Fruit fly (Drosophila melanogaster): ENCODE data around the gene Pi4KIIIalpha.

The Pi4KIIIalpha gene

dm6 chrX:2608470-2609157 lies 16.0 kb upstream of the Pi4KIIIalpha start, which contains the start of gene Smyd3 (continued):
- peak; percentile 50 for TF ChIP-seq ewg (GFP tag; optimal IDR thresholded peaks at IDR 0.05)
- no peak for TF ChIP-seq gt (GFP tag; IDR thresholded peaks at IDR 0.05)
- TF ChIP-seq tup (GFP tag; optimal IDR thresholded peaks at IDR 0.05) = peak; percentile 53
- no peak for TF ChIP-seq Sry-β (GFP tag; optimal IDR thresholded peaks at IDR 0.05)
- no peak for TF ChIP-seq fd64A (GFP tag; optimal IDR thresholded peaks at IDR 0.05)
- peak; percentile 28 for TF ChIP-seq twi (tag; optimal IDR thresholded peaks at IDR 0.05)
- TF ChIP-seq CG15479 (GFP tag; optimal IDR thresholded peaks at IDR 0.05) = no peak
- peak; percentile 72 for TF ChIP-seq Hr3 (GFP tag; optimal IDR thresholded peaks at IDR 0.05)
- peak; percentile 67 for TF ChIP-seq CG18619 (GFP tag; optimal IDR thresholded peaks at IDR 0.05)
- TF ChIP-seq C15 (GFP tag; IDR thresholded peaks at IDR 0.05) = peak; percentile 64; the same call in 1 of the 3 replicates
- TF ChIP-seq mirr (GFP tag; optimal IDR thresholded peaks at IDR 0.05) = peak; percentile 33
- peak; percentile 44; the same call in 1 of the 3 replicates for TF ChIP-seq CG11560 (tag; IDR thresholded peaks at IDR 0.05)
- peak; percentile 53 for TF ChIP-seq CG12071 (GFP tag; optimal IDR thresholded peaks at IDR 0.05)
- no peak for TF ChIP-seq eve (GFP tag; optimal IDR thresholded peaks at IDR 0.05)
- TF ChIP-seq knrl (GFP tag; IDR thresholded peaks at IDR 0.05; ENCODE audit: partially characterized antibody) = no peak
- no peak for TF ChIP-seq HmgD (GFP tag; optimal IDR thresholded peaks at IDR 0.05)
- no peak; the same call in 2 of the 3 replicates for TF ChIP-seq croc (GFP tag; conservative IDR thresholded peaks at IDR 0.05)
- peak; percentile 92 for TF ChIP-seq lilli (GFP tag; optimal IDR thresholded peaks at IDR 0.05)
- TF ChIP-seq Taf1 (GFP tag; IDR thresholded peaks at IDR 0.05) = no peak
- peak; percentile 69 for TF ChIP-seq danr (GFP tag; IDR thresholded peaks at IDR 0.05)
- TF ChIP-seq usp (GFP tag; optimal IDR thresholded peaks at IDR 0.05) = no peak
- peak; percentile 74 for TF ChIP-seq NC2β (GFP tag; optimal IDR thresholded peaks at IDR 0.05)
- TF ChIP-seq Asciz (GFP tag; optimal IDR thresholded peaks at IDR 0.05) = no peak
- no peak for TF ChIP-seq CG42726 (GFP tag; IDR thresholded peaks at IDR 0.05; ENCODE audit: partially characterized antibody)
- TF ChIP-seq CG6175 (GFP tag; IDR thresholded peaks at IDR 0.05) = peak; percentile 67; the same call in 1 of the 3 replicates
- peak; percentile 72 for TF ChIP-seq CG14050 (GFP tag; IDR thresholded peaks at IDR 0.05)
- peak; percentile 75; the same call in 2 of the 3 replicates for TF ChIP-seq ken (GFP tag; IDR thresholded peaks at IDR 0.05)
- TF ChIP-seq H15 (GFP tag; IDR thresholded peaks at IDR 0.05) = peak; percentile 76; the same call in 2 of the 3 replicates
- peak; percentile 78 for TF ChIP-seq H2.0 (GFP tag; IDR thresholded peaks at IDR 0.05)
- peak; percentile 84 for TF ChIP-seq HLH3B (GFP tag; IDR thresholded peaks at IDR 0.05)
- TF ChIP-seq dati (GFP tag; IDR thresholded peaks at IDR 0.05) = peak; percentile 56; the same call in 1 of the 2 replicates
- TF ChIP-seq al (GFP tag; IDR thresholded peaks at IDR 0.05) = peak; percentile 67
- TF ChIP-seq ERR (GFP tag; optimal IDR thresholded peaks at IDR 0.05) = peak; percentile 65
- TF ChIP-seq CG30020 (tag; optimal IDR thresholded peaks at IDR 0.05) = peak; percentile 21
- no peak for TF ChIP-seq sc (optimal IDR thresholded peaks at IDR 0.05)
- peak; percentile 42 for TF ChIP-seq sc (GFP tag; optimal IDR thresholded peaks at IDR 0.05)
- TF ChIP-seq Fer3 (tag; optimal IDR thresholded peaks at IDR 0.05) = peak; percentile 77
- TF ChIP-seq CG6254 (GFP tag; optimal IDR thresholded peaks at IDR 0.05) = no peak
- peak; percentile 58 for TF ChIP-seq CG14710 (tag; optimal IDR thresholded peaks at IDR 0.05)
- TF ChIP-seq CG13123 (GFP tag; optimal IDR thresholded peaks at IDR 0.05) = peak; percentile 57
- TF ChIP-seq CG7786 (GFP tag; optimal IDR thresholded peaks at IDR 0.05) = peak; percentile 58
- TF ChIP-seq vvl (GFP tag; IDR thresholded peaks at IDR 0.05) = peak; percentile 88
- peak; percentile 89 for TF ChIP-seq Ptx1 (GFP tag; IDR thresholded peaks at IDR 0.05)
- peak; percentile 48 for TF ChIP-seq CG6765 (GFP tag; optimal IDR thresholded peaks at IDR 0.05)
- TF ChIP-seq Nf-YA (GFP tag; IDR thresholded peaks at IDR 0.05) = peak; percentile 72
- peak; percentile 75 for TF ChIP-seq NfI (GFP tag; optimal IDR thresholded peaks at IDR 0.05)
- no peak for TF ChIP-seq trh (GFP tag; optimal IDR thresholded peaks at IDR 0.05)
- TF ChIP-seq amos (GFP tag; IDR thresholded peaks at IDR 0.05; ENCODE audit: partially characterized antibody) = no peak
- peak; percentile 80 for TF ChIP-seq CG4424 (GFP tag; optimal IDR thresholded peaks at IDR 0.05)
- TF ChIP-seq CG33213 (GFP tag; optimal IDR thresholded peaks at IDR 0.05) = peak; percentile 72
